Fruit fly (Drosophila melanogaster) whole organism, prepupa: ENCODE data around the gene Exo70.

Source experiments
- Blimp-1 ChIP-seq: fragments of 200-800 bp; sonication (Bioruptor generic); optimal IDR thresholded peaks from 3 replicates; lab custom pipeline; 2017; ENCODE audit warnings: missing biosample characterization, missing genetic modification characterization, mild to moderate bottlenecking, moderate library complexity, missing genetic modification reagents
- CG10631 ChIP-seq: fragments of 200-800 bp; sonication (Bioruptor generic); optimal IDR thresholded peaks from 2 replicates; lab custom pipeline; 2016; ENCODE audit warnings: missing biosample characterization, missing genetic modification characterization
- CG11294 ChIP-seq: fragments of 200-800 bp; sonication (Bioruptor generic); IDR thresholded peaks from 2 replicates; pipeline ENCODE4 v1.3.6; 2022; ENCODE audit warnings: missing biosample characterization, missing genetic modification characterization
- CG11902 ChIP-seq: fragments of 200-800 bp; sonication (Bioruptor generic); optimal IDR thresholded peaks from 3 replicates; lab custom pipeline; 2016; ENCODE audit warnings: missing biosample characterization, missing genetic modification characterization
- CG15336 ChIP-seq: fragments of 200-800 bp; sonication (Bioruptor generic); IDR thresholded peaks from 2 replicates; pipeline ENCODE4 v1.3.6; 2022; ENCODE audit warnings: missing biosample characterization, missing genetic modification characterization
- CG3032 ChIP-seq: fragments of 200-800 bp; optimal IDR thresholded peaks from 2 replicates; lab custom pipeline; 2019; ENCODE audit warnings: missing biosample characterization, mild to moderate bottlenecking, missing genetic modification characterization, moderate library complexity
- CG31627 ChIP-seq: fragments of 200-800 bp; sonication (Bioruptor generic); optimal IDR thresholded peaks from 3 replicates; lab custom pipeline; 2016; ENCODE audit warnings: missing biosample characterization, missing genetic modification characterization
- CG32006 ChIP-seq: fragments of 200-800 bp; sonication (Bioruptor generic); optimal IDR thresholded peaks from 3 replicates; lab custom pipeline; 2017; ENCODE audit warnings: missing biosample characterization, mild to moderate bottlenecking, missing genetic modification characterization
- CG34406 ChIP-seq: fragments of 200-800 bp; sonication (Bioruptor generic); optimal IDR thresholded peaks from 3 replicates; lab custom pipeline; 2016; ENCODE audit warnings: missing biosample characterization, missing genetic modification characterization
- CG3919 ChIP-seq: fragments of 200-800 bp; sonication (Bioruptor generic); optimal IDR thresholded peaks from 3 replicates; lab custom pipeline; 2016; ENCODE audit warnings: missing biosample characterization, missing genetic modification characterization
- CG6808 ChIP-seq: fragments of 200-800 bp; sonication (Bioruptor generic); optimal IDR thresholded peaks from 3 replicates; lab custom pipeline; 2017; ENCODE audit warnings: missing biosample characterization, missing genetic modification characterization, mild to moderate bottlenecking, moderate library complexity, missing genetic modification reagents
- CG6854 ChIP-seq: fragments of 200-800 bp; sonication (Bioruptor generic); optimal IDR thresholded peaks from 2 replicates; lab custom pipeline; 2017; ENCODE audit warnings: missing biosample characterization, mild to moderate bottlenecking, missing genetic modification characterization
- CG7368 ChIP-seq: fragments of 200-800 bp; sonication (Bioruptor generic); optimal IDR thresholded peaks from 3 replicates; lab custom pipeline; 2016; ENCODE audit warnings: missing biosample characterization, missing genetic modification characterization
- CG8119 ChIP-seq: fragments of 200-800 bp; sonication (Bioruptor generic); IDR thresholded peaks from 3 replicates; pipeline ENCODE4 v1.3.6; 2022; ENCODE audit warnings: missing biosample characterization, missing genetic modification characterization
- CG9139 ChIP-seq: fragments of 200-800 bp; sonication (Bioruptor generic); optimal IDR thresholded peaks from 3 replicates; lab custom pipeline; 2017; ENCODE audit warnings: missing biosample characterization, mild to moderate bottlenecking, missing genetic modification characterization
- Eip78C ChIP-seq: fragments of 200-800 bp; sonication (Bioruptor generic); peaks from one replicate; lab custom pipeline; 2016; ENCODE audit warnings: missing biosample characterization, missing genetic modification characterization
- Ets21C ChIP-seq: fragments of 200-800 bp; sonication (Bioruptor generic); optimal IDR thresholded peaks from 3 replicates; lab custom pipeline; 2016; ENCODE audit warnings: missing biosample characterization, missing genetic modification characterization
- Hr4 ChIP-seq: fragments of 200-800 bp; sonication (Bioruptor generic); optimal IDR thresholded peaks from 3 replicates; lab custom pipeline; 2016; ENCODE audit warnings: missing biosample characterization, missing genetic modification characterization
- Met ChIP-seq: fragments of 200-800 bp; sonication (Bioruptor generic); optimal IDR thresholded peaks from 3 replicates; lab custom pipeline; 2016; ENCODE audit warnings: missing biosample characterization, missing genetic modification characterization
- OdsH ChIP-seq: fragments of 200-800 bp; sonication (Bioruptor generic); optimal IDR thresholded peaks from 3 replicates; lab custom pipeline; 2016; ENCODE audit warnings: missing biosample characterization, missing genetic modification characterization
- Sox102F ChIP-seq: fragments of 200-800 bp; sonication (Bioruptor generic); optimal IDR thresholded peaks from 2 replicates; lab custom pipeline; 2016; ENCODE audit warnings: missing biosample characterization, mild to moderate bottlenecking, missing genetic modification characterization
- Sox14 ChIP-seq: fragments of 200-800 bp; sonication (Bioruptor generic); optimal IDR thresholded peaks from 3 replicates; lab custom pipeline; 2016; ENCODE audit warnings: missing biosample characterization, missing genetic modification characterization
- Sox15 ChIP-seq: fragments of 200-800 bp; sonication (Bioruptor generic); optimal IDR thresholded peaks from 3 replicates; lab custom pipeline; 2016; ENCODE audit warnings: missing biosample characterization, missing genetic modification characterization
- acj6 ChIP-seq: fragments of 200-800 bp; sonication (Bioruptor generic); optimal IDR thresholded peaks from 3 replicates; lab custom pipeline; 2016; ENCODE audit warnings: missing biosample characterization, missing genetic modification characterization
- cyc ChIP-seq: fragments of 200-800 bp; sonication (Bioruptor generic); optimal IDR thresholded peaks from 3 replicates; lab custom pipeline; 2016; ENCODE audit warnings: missing biosample characterization, missing genetic modification characterization
- eg ChIP-seq: fragments of 200-800 bp; sonication (Bioruptor generic); IDR thresholded peaks from 3 replicates; pipeline ENCODE4 v1.3.6; 2022; ENCODE audit warnings: missing biosample characterization, missing genetic modification characterization
- esn ChIP-seq: fragments of 200-800 bp; sonication (Bioruptor generic); optimal IDR thresholded peaks from 2 replicates; lab custom pipeline; 2016; ENCODE audit warnings: missing biosample characterization, mild to moderate bottlenecking, missing genetic modification characterization, moderate library complexity
- fd59A ChIP-seq: fragments of 200-800 bp; sonication (Bioruptor generic); optimal IDR thresholded peaks from 2 replicates; lab custom pipeline; 2017; ENCODE audit warnings: missing biosample characterization, mild to moderate bottlenecking, missing genetic modification characterization, missing genetic modification reagents
- fd85E ChIP-seq: fragments of 200-800 bp; sonication (Bioruptor generic); optimal IDR thresholded peaks from 3 replicates; lab custom pipeline; 2016; ENCODE audit warnings: missing biosample characterization, missing genetic modification characterization
- net ChIP-seq: fragments of 200-800 bp; sonication (Bioruptor generic); optimal IDR thresholded peaks from 3 replicates; lab custom pipeline; 2016; ENCODE audit warnings: missing biosample characterization, missing genetic modification characterization
- pdm3 ChIP-seq: fragments of 200-800 bp; sonication (Bioruptor generic); optimal IDR thresholded peaks from 3 replicates; lab custom pipeline; 2016; ENCODE audit warnings: missing biosample characterization, missing genetic modification characterization
- topi ChIP-seq: fragments of 200-800 bp; sonication (Bioruptor generic); optimal IDR thresholded peaks from 3 replicates; lab custom pipeline; 2016; ENCODE audit warnings: missing biosample characterization, missing genetic modification characterization
- vri ChIP-seq: fragments of 200-800 bp; sonication (Bioruptor generic); optimal IDR thresholded peaks from 3 replicates; lab custom pipeline; 2016; ENCODE audit warnings: missing biosample characterization, mild to moderate bottlenecking, missing genetic modification characterization

Gene Exo70

DNA sequence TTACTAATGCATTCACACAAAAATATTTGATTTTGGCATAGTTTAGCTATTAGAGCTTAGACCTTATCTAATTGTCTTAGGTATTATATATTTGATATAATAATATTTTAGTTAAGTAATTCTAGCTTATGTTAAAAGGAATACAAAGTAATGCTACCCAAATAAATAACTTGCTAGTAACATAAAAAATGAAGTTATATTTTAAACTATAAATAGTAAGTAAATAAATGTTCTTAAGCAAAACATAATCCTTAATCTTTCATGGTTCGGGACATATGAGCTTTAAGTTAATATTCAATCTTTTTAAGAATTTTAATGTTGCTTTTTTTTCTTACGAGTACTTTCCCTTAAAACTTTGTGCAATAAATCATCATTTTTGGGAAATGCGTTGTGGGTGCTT lies 11.5 kb downstream of the Exo70 start (continued):
- TF ChIP-seq esn (GFP tag; lab: Kevin White, UChicago) (no peak), Sox102F (GFP tag; lab: Kevin White, UChicago) (no peak), topi (GFP tag; lab: Kevin White, UChicago) (no peak), CG6808 (no peak), net (GFP tag; lab: Kevin White, UChicago) (peak; percentile 34), eg (GFP tag; lab: Robert Waterston, UW) (no peak), Ets21C (GFP tag; lab: Kevin White, UChicago) (no peak), cyc (no peak), CG31627 (GFP tag; lab: Kevin White, UChicago) (no peak), CG3919 (GFP tag; lab: Kevin White, UChicago) (peak; percentile 23), fd85E (GFP tag; lab: Kevin White, UChicago) (no peak), acj6 (GFP tag; lab: Kevin White, UChicago) (peak; percentile 15), CG15336 (GFP tag; lab: Robert Waterston, UW) (peak; percentile 40; the same call in 1 of the 2 replicates), CG8119 (GFP tag; lab: Robert Waterston, UW) (0 out of 3 replicates have a peak, but pooled peaks have one; percentile 22), Eip78C (peak; percentile 85), Hr4 (GFP tag; lab: Kevin White, UChicago) (peak; percentile 65)

DNA sequence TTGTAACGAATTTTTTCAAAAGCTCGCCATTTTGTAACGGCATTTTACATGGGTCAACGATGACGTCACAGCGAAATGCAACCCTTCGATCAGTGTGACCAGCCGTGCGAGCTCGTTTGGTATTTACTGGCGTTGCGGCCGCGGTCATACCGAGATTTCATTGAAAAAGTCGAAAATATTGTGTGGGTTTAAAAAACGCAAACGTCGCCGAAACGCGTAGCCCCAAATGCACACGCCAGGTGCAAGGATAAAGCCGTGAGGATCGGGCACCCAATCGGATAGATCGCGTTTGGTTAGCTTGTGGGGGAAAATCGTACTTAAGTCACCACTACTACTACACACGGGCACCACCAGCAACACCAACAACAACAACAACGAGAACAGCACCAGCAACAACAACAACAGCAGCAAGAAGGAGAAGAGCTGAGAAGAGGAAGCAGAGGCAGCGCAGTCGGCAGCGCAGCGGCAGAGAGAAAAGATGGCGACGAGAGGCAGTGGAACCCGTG lies 13.2 kb downstream of the Exo70 start, which contains the start of gene Cbl:
Gene Cbl (plus strand): TSS at position 124 of the 506 bp plus-strand sequence.
- TF ChIP-seq OdsH (GFP tag; lab: Kevin White, UChicago) = no peak
- peak; percentile 22 for TF ChIP-seq Sox14 (GFP tag; lab: Kevin White, UChicago)
- no peak for TF ChIP-seq Blimp-1 (GFP tag; lab: Kevin White, UChicago)
- TF ChIP-seq esn (GFP tag; lab: Kevin White, UChicago) = peak; percentile 17
- TF ChIP-seq Sox15 = no peak
- TF ChIP-seq CG11902 (GFP tag; lab: Kevin White, UChicago) = no peak
- peak; percentile 60 for TF ChIP-seq CG6854 (GFP tag; lab: Kevin White, UChicago)
- no peak for TF ChIP-seq Sox102F (GFP tag; lab: Kevin White, UChicago)
- peak; percentile 66 for TF ChIP-seq Eip78C
- TF ChIP-seq CG3032 (tag; lab: Kevin White, UChicago) = peak; percentile 24

DNA sequence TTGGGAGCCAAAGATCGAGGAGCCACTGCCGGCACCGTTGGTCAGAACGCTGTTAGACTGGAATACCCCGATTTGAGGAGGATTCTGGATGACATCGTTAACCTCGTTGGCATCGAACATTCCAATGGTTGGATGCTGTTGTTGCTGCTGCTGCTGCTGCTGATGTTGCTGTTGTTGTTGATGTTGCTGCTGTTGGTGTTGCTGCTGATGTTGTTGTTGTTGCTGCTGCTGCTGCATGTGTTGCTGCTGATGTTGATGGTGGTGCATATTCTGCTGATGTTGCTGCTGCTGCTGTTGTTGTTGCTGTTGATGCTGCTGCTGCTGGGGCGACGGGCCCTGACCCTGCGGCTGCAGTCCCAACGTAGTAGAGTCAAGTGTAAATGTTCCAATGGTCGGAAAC lies 25.9 kb downstream of the Exo70 start:
- no peak for TF ChIP-seq vri
- no peak for TF ChIP-seq CG7368 (GFP tag; lab: Kevin White, UChicago)
- TF ChIP-seq pdm3 (GFP tag; lab: Kevin White, UChicago) = no peak
- no peak for TF ChIP-seq Met
- no peak for TF ChIP-seq CG32006 (GFP tag; lab: Kevin White, UChicago)
- no peak for TF ChIP-seq CG10631 (GFP tag; lab: Kevin White, UChicago)

DNA sequence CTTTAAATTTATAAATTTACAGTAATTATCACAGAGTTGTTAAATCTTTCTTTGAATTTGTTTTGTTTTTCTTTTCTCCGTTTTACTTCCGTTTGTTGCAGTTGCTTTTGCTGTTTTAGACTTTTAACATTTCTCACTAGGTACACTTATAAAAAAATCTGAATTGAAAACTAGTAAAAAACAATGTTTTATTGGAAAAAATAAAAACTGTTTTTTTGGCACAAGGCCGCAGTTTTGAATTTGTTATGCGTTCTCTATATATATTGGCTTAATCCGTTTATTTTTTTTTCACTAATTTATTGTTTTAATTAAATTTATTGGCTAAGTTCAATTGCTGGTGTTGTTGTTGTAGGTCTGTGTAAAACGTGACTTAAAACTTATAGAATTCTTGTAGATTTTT lies 28.4 kb downstream of the Exo70 start:
- TF ChIP-seq CG3032 (tag; lab: Kevin White, UChicago) (peak; percentile 3), CG34406 (GFP tag; lab: Kevin White, UChicago) (no peak), CG11294 (GFP tag; lab: Robert Waterston, UW) (no peak), fd59A (GFP tag; lab: Kevin White, UChicago) (no peak), OdsH (GFP tag; lab: Kevin White, UChicago) (no peak), CG31627 (GFP tag; lab: Kevin White, UChicago) (no peak), esn (GFP tag; lab: Kevin White, UChicago) (no peak), CG15336 (GFP tag; lab: Robert Waterston, UW) (peak; percentile 56), Hr4 (GFP tag; lab: Kevin White, UChicago) (peak; percentile 56), CG9139 (no peak), CG10631 (GFP tag; lab: Kevin White, UChicago) (peak; percentile 20), Ets21C (GFP tag; lab: Kevin White, UChicago) (no peak), Eip78C (peak; percentile 65)
